Worm (Caenorhabditis elegans): ENCODE data around the gene twnk-1.

Gene twnk-1

DNA sequence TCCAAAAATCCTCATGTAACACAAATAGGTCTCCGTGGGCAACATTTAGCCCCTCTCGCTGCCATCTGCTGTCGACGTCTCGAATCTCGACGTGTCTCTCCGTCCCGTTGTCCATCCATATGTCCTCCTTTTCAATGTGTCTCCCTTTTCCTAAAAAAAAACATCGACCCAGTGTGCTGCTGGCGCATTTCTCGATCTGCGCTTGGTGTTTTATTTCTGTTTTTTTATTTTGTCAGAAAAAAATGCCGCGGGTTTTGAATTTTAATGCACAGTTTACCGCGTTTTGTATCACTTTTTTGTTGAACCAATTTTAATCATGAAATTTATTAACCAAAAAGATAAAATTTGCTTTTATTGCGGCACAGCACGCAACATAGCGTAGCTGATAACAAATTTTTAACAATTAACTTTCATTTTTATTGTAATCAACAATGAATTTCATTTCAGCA, 15.2 kb upstream of the twnk-1 start (continued):
- TF ChIP-seq bed-1 (GFP tag; IDR thresholded peaks at IDR 0.05) (no peak), egl-18 (GFP tag; IDR thresholded peaks at IDR 0.05) (0 out of 2 replicates have a peak, but pooled peaks have one; percentile 59), lin-40 (tag; optimal IDR thresholded peaks at IDR 0.05) (peak; percentile 60), attf-5 (GFP tag; optimal IDR thresholded peaks at IDR 0.05) (peak; percentile 53), ceh-100 (GFP tag; IDR thresholded peaks at IDR 0.05) (no peak), zfh-2 (GFP tag; conservative IDR thresholded peaks at IDR 0.05) (peak; percentile 79), ztf-18 (tag; optimal IDR thresholded peaks at IDR 0.05) (peak; percentile 91), attf-6 (GFP tag; IDR thresholded peaks at IDR 0.05) (no peak)

DNA sequence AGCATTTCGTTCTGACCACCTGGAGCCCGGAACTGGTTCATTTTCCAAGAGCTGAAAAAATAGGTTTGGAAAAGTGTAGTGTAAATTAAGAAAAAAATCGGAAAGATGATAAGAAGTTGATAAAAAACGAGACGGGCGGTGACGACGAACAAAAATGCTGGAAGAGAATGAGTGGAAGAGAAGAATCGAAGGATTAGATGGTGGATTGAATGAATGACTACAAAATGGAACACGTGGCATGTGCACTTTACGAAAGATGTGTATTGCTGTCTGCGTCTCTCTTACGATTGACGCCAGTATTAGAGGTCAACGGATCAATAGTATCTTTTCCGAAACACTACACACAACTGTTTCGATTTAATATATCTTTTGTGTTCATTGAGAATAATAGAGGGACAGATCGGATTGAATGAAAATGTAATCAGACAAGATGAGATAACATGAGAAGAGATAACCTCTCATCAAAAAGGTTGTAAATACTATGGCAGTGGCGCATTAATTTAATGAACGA, 10.3 kb upstream of the twnk-1 start, which contains the start of gene sft-4:
Gene sft-4, minus strand, starts transcription at position 51 of the 511 bp plus-strand sequence.
- peak; percentile 23; the same call in 1 of the 2 replicates for TF ChIP-seq hmg-1.2 (GFP tag; IDR thresholded peaks at IDR 0.05)
- no peak for TF ChIP-seq F52B5.7 (tag; optimal IDR thresholded peaks at IDR 0.05)
- TF ChIP-seq aptf-3 (GFP tag; IDR thresholded peaks at IDR 0.05): no peak
- TF ChIP-seq let-607 (tag; optimal IDR thresholded peaks at IDR 0.05): peak; percentile 88 to 91
- no peak for TF ChIP-seq ama-1 (optimal IDR thresholded peaks at IDR 0.05)
- TF ChIP-seq ama-1 (GFP tag; optimal IDR thresholded peaks at IDR 0.05): no peak
- no peak for TF ChIP-seq F10E7.11 (tag; optimal IDR thresholded peaks at IDR 0.05)
- peak; percentile 58 for TF ChIP-seq nhr-80 (tag; optimal IDR thresholded peaks at IDR 0.05)
- no peak for TF ChIP-seq ZK185.1 (tag; optimal IDR thresholded peaks at IDR 0.05; ENCODE audit: poor library complexity, severe bottlenecking)
- no peak for TF ChIP-seq ceh-58 (GFP tag; IDR thresholded peaks at IDR 0.05)
- TF ChIP-seq ztf-22 (GFP tag; optimal IDR thresholded peaks at IDR 0.05): no peak
- TF ChIP-seq ztf-18 (tag; optimal IDR thresholded peaks at IDR 0.05): peak; percentile 32

DNA sequence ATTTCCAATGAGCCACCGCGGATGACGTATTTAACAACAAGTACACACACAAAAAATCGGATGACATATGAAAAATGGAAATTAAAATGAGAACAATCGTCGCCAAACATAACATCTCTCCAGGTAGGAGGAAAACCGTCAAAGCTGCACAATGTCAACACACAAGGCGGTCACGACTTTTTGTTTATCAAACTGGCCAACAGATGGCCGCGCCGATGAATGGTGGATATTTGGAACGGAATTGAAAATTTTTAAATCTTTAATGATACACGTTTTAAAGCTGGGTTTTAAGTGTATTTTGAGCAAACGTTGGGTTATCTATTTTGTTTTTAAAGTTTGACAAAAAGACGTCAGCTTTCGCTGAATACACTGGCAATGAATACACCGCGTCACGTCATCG, 9.7 kb upstream of the twnk-1 start:
- no peak for TF ChIP-seq attf-3 (GFP tag; conservative IDR thresholded peaks at IDR 0.05)
- no peak for TF ChIP-seq lsy-27 (tag; optimal IDR thresholded peaks at IDR 0.05; ENCODE audit: borderline replicate concordance, insufficient read depth)
- TF ChIP-seq F49E8.2 (tag; optimal IDR thresholded peaks at IDR 0.05; ENCODE audit: insufficient read depth): no peak
- no peak for TF ChIP-seq lin-40 (tag; optimal IDR thresholded peaks at IDR 0.05)
- no peak for TF ChIP-seq ets-4 (GFP tag; optimal IDR thresholded peaks at IDR 0.05)
- no peak for TF ChIP-seq sptf-2 (GFP tag; optimal IDR thresholded peaks at IDR 0.05)
- TF ChIP-seq mcd-1 (GFP tag; IDR thresholded peaks at IDR 0.05): no peak

DNA sequence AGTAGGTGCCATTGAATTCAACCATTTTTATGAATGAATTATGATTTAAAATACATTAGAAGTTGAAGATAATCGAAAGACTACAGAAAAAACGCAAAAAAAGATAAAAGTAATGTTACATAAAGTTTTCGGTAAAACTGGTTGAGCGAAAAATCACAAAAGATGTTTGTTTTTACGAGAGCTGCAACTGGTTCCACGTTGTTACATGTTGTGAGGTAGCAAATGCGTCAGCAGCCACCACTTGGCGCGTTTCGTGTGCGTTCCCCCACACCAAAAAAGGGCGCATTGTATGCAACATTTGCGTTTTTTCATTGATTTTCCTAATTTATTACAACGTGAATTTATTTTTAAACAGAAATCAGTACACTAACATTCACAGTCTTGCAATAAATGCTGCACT, 8.9 kb upstream of the twnk-1 start, which contains the start of gene gakh-1:
Gene gakh-1, plus strand, starts transcription at position 347 of the 400 bp plus-strand sequence.
- TF ChIP-seq sdz-38 (tag; optimal IDR thresholded peaks at IDR 0.05) (no peak), ceh-100 (GFP tag; IDR thresholded peaks at IDR 0.05) (no peak), lin-40 (tag; optimal IDR thresholded peaks at IDR 0.05) (peak; percentile 68), mcd-1 (GFP tag; IDR thresholded peaks at IDR 0.05) (peak; percentile 31; the same call in 1 of the 2 replicates), ztf-18 (tag; optimal IDR thresholded peaks at IDR 0.05) (peak; percentile 92), pbrm-1 (GFP tag; IDR thresholded peaks at IDR 0.05) (peak; percentile 53; the same call in 1 of the 2 replicates), dox-1 (GFP tag; IDR thresholded peaks at IDR 0.05) (peak; percentile 48), K11D2.4 (GFP tag; IDR thresholded peaks at IDR 0.05) (peak; percentile 69; the same call in 1 of the 2 replicates), rcor-1 (GFP tag; IDR thresholded peaks at IDR 0.05) (0 out of 2 replicates have a peak, but pooled peaks have one; percentile 10), F22D6.2 (tag; optimal IDR thresholded peaks at IDR 0.05) (peak; percentile 10), gei-17 (GFP tag; optimal IDR thresholded peaks at IDR 0.05) (peak; percentile 2), attf-5 (GFP tag; optimal IDR thresholded peaks at IDR 0.05) (peak; percentile 12), repo-1 (tag; optimal IDR thresholded peaks at IDR 0.05) (no peak), aptf-2 (GFP tag; conservative IDR thresholded peaks at IDR 0.05) (no peak), let-607 (tag; optimal IDR thresholded peaks at IDR 0.05) (peak; percentile 96 to 97), nhr-80 (tag; optimal IDR thresholded peaks at IDR 0.05) (peak; percentile 57), lin-35 (GFP tag; optimal IDR thresholded peaks at IDR 0.05) (peak in 1 of 3 experiments; percentile 30)

Data from whole organism, young adult.